Worm (Caenorhabditis elegans) whole organism, young adult: ENCODE results near the gene sri-63.

Experiments
- B0261.1 ChIP-seq: sonication (generic microtip); optimal IDR thresholded peaks from 2 replicates; lab custom pipeline; 2016; ENCODE audit warnings: mild to moderate bottlenecking, missing genetic modification characterization, moderate library complexity, missing compliant biosample characterization
- C06A6.2 ChIP-seq: fragments of 200-800 bp; sonication (Bioruptor generic); conservative IDR thresholded peaks from 2 replicates; pipeline ENCODE4 v1.3.6; 2022; ENCODE audit warnings: missing genetic modification characterization, missing compliant biosample characterization
- C17E4.6 ChIP-seq: fragments of 200-800 bp; sonication (Bioruptor generic); IDR thresholded peaks from 2 replicates; pipeline ENCODE4 v1.3.6; 2022; ENCODE audit warnings: missing genetic modification reagents, missing genetic modification characterization, missing compliant biosample characterization
- F23B12.7 ChIP-seq: sonication (generic microtip); optimal IDR thresholded peaks from 2 replicates; lab custom pipeline; 2017; ENCODE audit warnings: missing genetic modification characterization, mild to moderate bottlenecking, missing compliant biosample characterization, antibody characterized with exemption, moderate library complexity; ENCODE audit not compliant: insufficient read depth
- F57A8.1 ChIP-seq: fragments of 200-800 bp; sonication (Bioruptor generic); optimal IDR thresholded peaks from 2 replicates; lab custom pipeline; 2018; ENCODE audit warnings: mild to moderate bottlenecking, missing genetic modification characterization, moderate library complexity, missing compliant biosample characterization
- Y53G8AR.9 ChIP-seq: fragments of 200-800 bp; sonication (Bioruptor generic); conservative IDR thresholded peaks from 2 replicates; pipeline ENCODE4 v1.3.6; 2022; ENCODE audit warnings: missing genetic modification reagents, missing genetic modification characterization, missing compliant biosample characterization
- ama-1 ChIP-seq, 3 experiments: fragments of 150-350 bp in 1 of 3; sonication (generic microtip) in 2 of 3; optimal IDR thresholded peaks; 2 replicates each; lab custom pipeline; 2014 to 2018; ENCODE audit warnings: missing biosample characterization in 2 of 3, missing genetic modification characterization in 2 of 3, missing genetic modification reagents in 2 of 3
- attf-3 ChIP-seq: fragments of 200-800 bp; sonication (Bioruptor generic); conservative IDR thresholded peaks from 2 replicates; pipeline ENCODE4 v1.3.6; 2022; ENCODE audit warnings: missing genetic modification reagents, missing genetic modification characterization, missing compliant biosample characterization
- attf-5 ChIP-seq: fragments of 200-800 bp; sonication (Bioruptor generic); optimal IDR thresholded peaks from 2 replicates; lab custom pipeline; 2018; ENCODE audit warnings: mild to moderate bottlenecking, missing genetic modification characterization, missing compliant biosample characterization
- bed-2 ChIP-seq: fragments of 200-800 bp; sonication (Bioruptor generic); IDR thresholded peaks from 2 replicates; pipeline ENCODE4 v1.3.6; 2022; ENCODE audit warnings: missing genetic modification reagents, missing genetic modification characterization, missing compliant biosample characterization
- ceh-100 ChIP-seq: fragments of 200-800 bp; sonication (Bioruptor generic); IDR thresholded peaks from 2 replicates; pipeline ENCODE4 v1.3.6; 2022; ENCODE audit warnings: missing genetic modification reagents, missing genetic modification characterization, missing compliant biosample characterization
- ceh-27 ChIP-seq: fragments of 200-800 bp; sonication (Bioruptor generic); optimal IDR thresholded peaks from 2 replicates; lab custom pipeline; 2018; ENCODE audit warnings: mild to moderate bottlenecking, missing genetic modification characterization, moderate library complexity, missing compliant biosample characterization
- chd-7 ChIP-seq: sonication (generic microtip); optimal IDR thresholded peaks from 2 replicates; lab custom pipeline; 2016; ENCODE audit warnings: mild to moderate bottlenecking, missing genetic modification characterization, moderate library complexity, missing compliant biosample characterization
- die-1 ChIP-seq: sonication (generic microtip); optimal IDR thresholded peaks from 2 replicates; lab custom pipeline; 2016; ENCODE audit warnings: missing genotype, mild to moderate bottlenecking, missing genetic modification characterization, missing compliant biosample characterization
- dox-1 ChIP-seq: fragments of 200-800 bp; sonication (Bioruptor generic); IDR thresholded peaks from 2 replicates; pipeline ENCODE4 v1.3.6; 2022; ENCODE audit warnings: missing genetic modification reagents, missing genetic modification characterization, missing compliant biosample characterization
- dpff-1 ChIP-seq: sonication (generic microtip); optimal IDR thresholded peaks from 2 replicates; lab custom pipeline; 2017; ENCODE audit warnings: mild to moderate bottlenecking, missing genetic modification characterization, missing compliant biosample characterization
- efl-1 ChIP-seq: fragments of 150-350 bp; optimal IDR thresholded peaks from 2 replicates; lab custom pipeline; 2014; ENCODE audit warnings: missing biosample characterization, missing genetic modification reagents, missing genetic modification characterization
- him-1 ChIP-seq: sonication (generic microtip); optimal IDR thresholded peaks from 2 replicates; lab custom pipeline; 2016; ENCODE audit warnings: missing genotype, missing genetic modification reagents, missing genetic modification characterization, missing compliant biosample characterization
- hmg-1.2 ChIP-seq: fragments of 200-800 bp; sonication (Bioruptor generic); IDR thresholded peaks from 2 replicates; pipeline ENCODE4 v1.3.6; 2022; ENCODE audit warnings: missing genetic modification reagents, missing genetic modification characterization, missing compliant biosample characterization
- lin-26 ChIP-seq: fragments of 200-800 bp; sonication (Bioruptor generic); IDR thresholded peaks from 2 replicates; pipeline ENCODE4 v1.3.6; 2022; ENCODE audit warnings: missing genetic modification reagents, missing genetic modification characterization, missing compliant biosample characterization
- lin-54 ChIP-seq: fragments of 200-800 bp; sonication (Bioruptor generic); optimal IDR thresholded peaks from 2 replicates; lab custom pipeline; 2018; ENCODE audit warnings: mild to moderate bottlenecking, missing genetic modification characterization, missing compliant biosample characterization
- lsl-1 ChIP-seq: fragments of 200-800 bp; sonication (Bioruptor generic); optimal IDR thresholded peaks from 2 replicates; lab custom pipeline; 2018; ENCODE audit warnings: mild to moderate bottlenecking, missing genetic modification characterization, moderate library complexity, missing compliant biosample characterization
- nfya-2 ChIP-seq: fragments of 200-800 bp; sonication (Bioruptor generic); IDR thresholded peaks from 2 replicates; pipeline ENCODE4 v1.3.6; 2022; ENCODE audit warnings: missing genetic modification reagents, missing genetic modification characterization, missing compliant biosample characterization
- nfyb-1 ChIP-seq: fragments of 200-800 bp; sonication (Bioruptor generic); IDR thresholded peaks from 2 replicates; pipeline ENCODE4 v1.3.6; 2022; ENCODE audit warnings: missing genetic modification reagents, missing genetic modification characterization, missing compliant biosample characterization
- pbrm-1 ChIP-seq: fragments of 200-800 bp; sonication (Bioruptor generic); IDR thresholded peaks from 2 replicates; pipeline ENCODE4 v1.3.6; 2022; ENCODE audit warnings: missing genetic modification reagents, missing genetic modification characterization, missing compliant biosample characterization
- rcor-1 ChIP-seq: fragments of 200-800 bp; sonication (Bioruptor generic); IDR thresholded peaks from 2 replicates; pipeline ENCODE4 v1.3.6; 2022; ENCODE audit warnings: missing genetic modification reagents, missing genetic modification characterization, missing compliant biosample characterization
- rpc-1 ChIP-seq, 2 experiments: fragments of 150-350 bp in 1 of 2; sonication (generic microtip) in 1 of 2; optimal IDR thresholded peaks; 2 replicates each; lab custom pipeline; 2014 to 2018; ENCODE audit warnings: missing biosample characterization in 1 of 2, missing genetic modification characterization in 1 of 2, missing genetic modification reagents in 1 of 2, missing genotype in 1 of 2
- sea-2 ChIP-seq: fragments of 200-800 bp; sonication (Bioruptor generic); IDR thresholded peaks from 2 replicates; pipeline ENCODE4 v1.3.6; 2022; ENCODE audit warnings: missing genetic modification characterization, missing compliant biosample characterization
- snpc-1.1 ChIP-seq: sonication (generic microtip); optimal IDR thresholded peaks from 2 replicates; lab custom pipeline; 2017; ENCODE audit warnings: missing genetic modification characterization, mild to moderate bottlenecking, missing compliant biosample characterization, antibody characterized with exemption, moderate library complexity, missing genotype, missing genetic modification reagents; ENCODE audit not compliant: insufficient read depth
- snpc-1.3 ChIP-seq: sonication (generic microtip); optimal IDR thresholded peaks from 2 replicates; lab custom pipeline; 2017; ENCODE audit warnings: missing genetic modification characterization, mild to moderate bottlenecking, missing compliant biosample characterization, antibody characterized with exemption, moderate library complexity, missing genotype, missing genetic modification reagents; ENCODE audit not compliant: insufficient read depth
- snpc-4 ChIP-seq, 5 experiments: fragments of 150-350 bp in 1 of 5; sonication (generic microtip) in 4 of 5; optimal IDR thresholded peaks; 2 replicates each; lab custom pipeline; 2014 to 2018; ENCODE audit warnings: missing genetic modification characterization in 5 of 5, missing biosample characterization in 3 of 5, antibody characterized with exemption in 2 of 5, mild to moderate bottlenecking in 2 of 5, missing compliant biosample characterization in 2 of 5, missing genotype in 2 of 5, moderate library complexity in 2 of 5, missing genetic modification reagents in 1 of 5
- somi-1 ChIP-seq: fragments of 200-800 bp; sonication (Bioruptor generic); optimal IDR thresholded peaks from 2 replicates; lab custom pipeline; 2018; ENCODE audit warnings: mild to moderate bottlenecking, missing genetic modification characterization, missing compliant biosample characterization
- tbp1 ChIP-seq: fragments of 200-800 bp; sonication (Bioruptor generic); optimal IDR thresholded peaks from 2 replicates; lab custom pipeline; 2018; ENCODE audit warnings: mild to moderate bottlenecking, missing genetic modification characterization, missing compliant biosample characterization
- xnd-1 ChIP-seq: sonication (generic microtip); optimal IDR thresholded peaks from 2 replicates; lab custom pipeline; 2016; ENCODE audit warnings: missing genotype, missing genetic modification reagents, missing genetic modification characterization, missing compliant biosample characterization
- ztf-25 ChIP-seq: fragments of 200-800 bp; sonication (Bioruptor generic); IDR thresholded peaks from 2 replicates; pipeline ENCODE4 v1.3.6; 2022; ENCODE audit warnings: missing genetic modification reagents, missing genetic modification characterization, missing compliant biosample characterization

The sri-63 gene

ce11 chrII:3267815-3268214, 19.4 kb upstream of the sri-63 start:
- TF ChIP-seq dox-1 (GFP tag; lab: Robert Waterston, UW): 0 out of 2 replicates have a peak, but pooled peaks have one; percentile 31
- TF ChIP-seq nfya-2 (GFP tag; lab: Robert Waterston, UW): no peak
- no peak for TF ChIP-seq snpc-1.1 (tag; lab: Kevin White, UChicago)
- peak; percentile 55; the same call in 1 of the 2 replicates for TF ChIP-seq Y53G8AR.9 (GFP tag; lab: Robert Waterston, UW)
- peak; percentile 63 for TF ChIP-seq him-1 (tag; lab: Kevin White, UChicago)
- peak; percentile 80; the same call in 1 of the 2 replicates for TF ChIP-seq lin-26
- peak; percentile 32 for TF ChIP-seq attf-5 (GFP tag; lab: Kevin White, UChicago)
- peak; percentile 24 for TF ChIP-seq lsl-1 (GFP tag; lab: Kevin White, UChicago)
- TF ChIP-seq die-1 (tag; lab: Kevin White, UChicago): peak; percentile 47
- TF ChIP-seq C17E4.6 (GFP tag; lab: Robert Waterston, UW): no peak
- TF ChIP-seq efl-1 (GFP tag; lab: Kevin White, UChicago): no peak
- TF ChIP-seq ama-1 (optimal IDR thresholded peaks at IDR 0.05; lab: Kevin White, UChicago): no peak
- TF ChIP-seq ama-1 (GFP tag; optimal IDR thresholded peaks at IDR 0.05; lab: Kevin White, UChicago): peak; percentile 16 to 25
- TF ChIP-seq snpc-4 (GFP tag; optimal IDR thresholded peaks at IDR 0.05; lab: Kevin White, UChicago): no peak
- TF ChIP-seq snpc-4 (tag; optimal IDR thresholded peaks at IDR 0.05; lab: Kevin White, UChicago): peak in 1 of 4 experiments; percentile 37
- peak; percentile 65 for TF ChIP-seq rpc-1 (optimal IDR thresholded peaks at IDR 0.05; lab: Kevin White, UChicago)
- peak; percentile 78 for TF ChIP-seq rpc-1 (tag; optimal IDR thresholded peaks at IDR 0.05; lab: Kevin White, UChicago)
- 0 out of 2 replicates have a peak, but pooled peaks have one; percentile 32 for TF ChIP-seq ceh-100 (GFP tag; lab: Robert Waterston, UW)
- TF ChIP-seq tbp1 (GFP tag; lab: Kevin White, UChicago): peak; percentile 95
- peak; percentile 80 for TF ChIP-seq B0261.1 (tag; lab: Kevin White, UChicago)
- peak; percentile 66 for TF ChIP-seq nfyb-1
- TF ChIP-seq chd-7: peak; percentile 14
- TF ChIP-seq ztf-25 (GFP tag; lab: Robert Waterston, UW): 0 out of 2 replicates have a peak, but pooled peaks have one; percentile 38
- peak; percentile 48 for TF ChIP-seq hmg-1.2 (GFP tag; lab: Robert Waterston, UW)
- no peak for TF ChIP-seq somi-1
- TF ChIP-seq, all 124 proteins: peak for 17

ce11 chrII:3270598-3270997, 16.6 kb upstream of the sri-63 start:
- no peak for TF ChIP-seq C17E4.6 (GFP tag; lab: Robert Waterston, UW)
- TF ChIP-seq bed-2 (GFP tag; lab: Robert Waterston, UW): no peak
- no peak for TF ChIP-seq rcor-1 (GFP tag; lab: Robert Waterston, UW)
- TF ChIP-seq dpff-1 (tag; lab: Kevin White, UChicago): no peak
- no peak for TF ChIP-seq attf-3 (GFP tag; lab: Robert Waterston, UW)
- no peak for TF ChIP-seq ceh-27
- TF ChIP-seq sea-2 (GFP tag; lab: Robert Waterston, UW): no peak
- no peak for TF ChIP-seq pbrm-1 (GFP tag; lab: Robert Waterston, UW)
- no peak for TF ChIP-seq xnd-1 (tag; lab: Kevin White, UChicago)
- no peak for TF ChIP-seq lin-54 (GFP tag; lab: Kevin White, UChicago)
- TF ChIP-seq C06A6.2: no peak
- TF ChIP-seq F23B12.7: no peak
- TF ChIP-seq F57A8.1 (GFP tag; lab: Kevin White, UChicago): no peak
- no peak for TF ChIP-seq chd-7
- TF ChIP-seq snpc-1.3 (tag; lab: Kevin White, UChicago): no peak
